Worm (Caenorhabditis elegans) whole organism, late embryonic: Measurements from ENCODE around the gene Y43F8B.2.
A peak's percentile ranks its signal among the peaks of the same experiment; 100 is the strongest.

Experiments
- F13H6.1 ChIP-seq: sonication (generic microtip); optimal IDR thresholded peaks from 2 replicates; lab custom pipeline; 2016; ENCODE audit warnings: missing genetic modification characterization, missing compliant biosample characterization
- T23F11.4 ChIP-seq: fragments of 200-800 bp; sonication (Bioruptor generic); optimal IDR thresholded peaks from 2 replicates; lab custom pipeline; 2018; ENCODE audit warnings: mild to moderate bottlenecking, missing genetic modification characterization, missing compliant biosample characterization
- ahr-1 ChIP-seq: sonication (generic microtip); optimal IDR thresholded peaks from 2 replicates; lab custom pipeline; 2016; ENCODE audit warnings: missing genetic modification characterization, missing compliant biosample characterization
- ceh-19 ChIP-seq: fragments of 200-800 bp; sonication (Bioruptor generic); optimal IDR thresholded peaks from 2 replicates; lab custom pipeline; 2018; ENCODE audit warnings: mild to moderate bottlenecking, missing genetic modification characterization, missing compliant biosample characterization
- ceh-2 ChIP-seq: sonication (generic microtip); optimal IDR thresholded peaks from 2 replicates; lab custom pipeline; 2016; ENCODE audit warnings: missing genotype, missing genetic modification characterization, missing compliant biosample characterization
- ceh-24 ChIP-seq: sonication (generic microtip); optimal IDR thresholded peaks from 2 replicates; lab custom pipeline; 2016; ENCODE audit warnings: mild to moderate bottlenecking, missing genetic modification characterization, missing compliant biosample characterization
- ceh-30 ChIP-seq: fragments of 150-350 bp; optimal IDR thresholded peaks from 2 replicates; lab custom pipeline; 2014; ENCODE audit warnings: missing biosample characterization, missing genetic modification characterization
- ceh-31 ChIP-seq: sonication (generic microtip); optimal IDR thresholded peaks from 2 replicates; lab custom pipeline; 2016; ENCODE audit warnings: missing genetic modification characterization, missing compliant biosample characterization
- ceh-34 ChIP-seq: sonication (generic microtip); optimal IDR thresholded peaks from 2 replicates; lab custom pipeline; 2016; ENCODE audit warnings: mild to moderate bottlenecking, missing genetic modification characterization, missing compliant biosample characterization
- ceh-48 ChIP-seq: sonication (generic microtip); optimal IDR thresholded peaks from 2 replicates; lab custom pipeline; 2016; ENCODE audit warnings: missing genetic modification characterization, inconsistent platforms, missing compliant biosample characterization
- dmd-4 ChIP-seq: sonication (generic microtip); optimal IDR thresholded peaks from 2 replicates; lab custom pipeline; 2016; ENCODE audit warnings: borderline replicate concordance, missing genetic modification characterization, missing compliant biosample characterization
- elt-2 ChIP-seq: sonication (generic microtip); optimal IDR thresholded peaks from 2 replicates; lab custom pipeline; 2016; ENCODE audit warnings: missing genetic modification reagents, missing genetic modification characterization, missing compliant biosample characterization
- elt-4 ChIP-seq: sonication (generic microtip); optimal IDR thresholded peaks from 2 replicates; lab custom pipeline; 2016; ENCODE audit warnings: missing genetic modification characterization, missing compliant biosample characterization
- ets-4 ChIP-seq: sonication (generic microtip); optimal IDR thresholded peaks from 2 replicates; lab custom pipeline; 2016; ENCODE audit warnings: missing genetic modification characterization, missing compliant biosample characterization
- eyg-1 ChIP-seq: sonication (generic microtip); optimal IDR thresholded peaks from 2 replicates; lab custom pipeline; 2016; ENCODE audit warnings: missing genotype, missing genetic modification characterization, missing compliant biosample characterization
- fax-1 ChIP-seq: sonication (generic microtip); optimal IDR thresholded peaks from 2 replicates; lab custom pipeline; 2016; ENCODE audit warnings: missing genotype, missing genetic modification characterization, missing compliant biosample characterization
- fkh-10 ChIP-seq: fragments of 150-350 bp; optimal IDR thresholded peaks from 2 replicates; lab custom pipeline; 2014; ENCODE audit warnings: missing biosample characterization, missing genetic modification reagents, missing genetic modification characterization
- fkh-6 ChIP-seq: sonication (generic microtip); optimal IDR thresholded peaks from 2 replicates; lab custom pipeline; 2016; ENCODE audit warnings: missing genetic modification characterization, missing compliant biosample characterization
- gmeb-2 ChIP-seq: sonication (generic microtip); optimal IDR thresholded peaks from 2 replicates; lab custom pipeline; 2016; ENCODE audit warnings: missing genetic modification characterization, inconsistent platforms, missing compliant biosample characterization
- hlh-13 ChIP-seq: fragments of 200-800 bp; sonication (Bioruptor generic); optimal IDR thresholded peaks from 2 replicates; lab custom pipeline; 2018; ENCODE audit warnings: mild to moderate bottlenecking, missing genetic modification characterization, missing compliant biosample characterization
- hlh-6 ChIP-seq: sonication (generic microtip); optimal IDR thresholded peaks from 2 replicates; lab custom pipeline; 2016; ENCODE audit warnings: missing genotype, missing genetic modification characterization, missing compliant biosample characterization
- hlh-8 ChIP-seq: sonication (generic microtip); optimal IDR thresholded peaks from 2 replicates; lab custom pipeline; 2016; ENCODE audit warnings: missing genotype, missing genetic modification characterization, missing compliant biosample characterization
- lim-6 ChIP-seq: sonication (generic microtip); optimal IDR thresholded peaks from 2 replicates; lab custom pipeline; 2016; ENCODE audit warnings: missing genetic modification characterization, missing compliant biosample characterization
- lin-11 ChIP-seq: fragments of 200-800 bp; sonication (Bioruptor generic); optimal IDR thresholded peaks from 2 replicates; lab custom pipeline; 2018; ENCODE audit warnings: mild to moderate bottlenecking, missing genetic modification characterization, missing compliant biosample characterization
- nfya-1 ChIP-seq: sonication (generic microtip); optimal IDR thresholded peaks from 2 replicates; lab custom pipeline; 2017; ENCODE audit warnings: missing genetic modification characterization, mild to moderate bottlenecking, missing compliant biosample characterization, antibody characterized with exemption, moderate library complexity
- nhr-232 ChIP-seq: sonication (generic microtip); optimal IDR thresholded peaks from 2 replicates; lab custom pipeline; 2016; ENCODE audit warnings: missing genetic modification characterization, missing compliant biosample characterization
- npax-4 ChIP-seq: sonication (generic microtip); optimal IDR thresholded peaks from 2 replicates; lab custom pipeline; 2016; ENCODE audit warnings: missing genetic modification characterization, missing compliant biosample characterization
- odd-2 ChIP-seq: sonication (generic microtip); optimal IDR thresholded peaks from 2 replicates; lab custom pipeline; 2017; ENCODE audit warnings: antibody characterized with exemption, mild to moderate bottlenecking, missing genetic modification characterization, missing compliant biosample characterization
- pag-3 ChIP-seq: sonication (generic microtip); optimal IDR thresholded peaks from 2 replicates; lab custom pipeline; 2016; ENCODE audit warnings: missing compliant biosample characterization, missing genetic modification characterization, borderline replicate concordance
- pat-9 ChIP-seq: fragments of 200-800 bp; sonication (Bioruptor generic); optimal IDR thresholded peaks from 2 replicates; lab custom pipeline; 2018; ENCODE audit warnings: mild to moderate bottlenecking, missing genetic modification characterization, moderate library complexity, missing compliant biosample characterization
- pax-1 ChIP-seq: fragments of 150-350 bp; optimal IDR thresholded peaks from 2 replicates; lab custom pipeline; 2014; ENCODE audit warnings: missing biosample characterization, missing genetic modification characterization
- pha-2 ChIP-seq: sonication (generic microtip); optimal IDR thresholded peaks from 2 replicates; lab custom pipeline; 2017; ENCODE audit warnings: mild to moderate bottlenecking, missing genetic modification characterization, missing compliant biosample characterization
- pros-1 ChIP-seq: fragments of 150-350 bp; optimal IDR thresholded peaks from 2 replicates; lab custom pipeline; 2014; ENCODE audit warnings: missing biosample characterization, missing genetic modification reagents, missing genetic modification characterization
- rnt-1 ChIP-seq: sonication (generic microtip); optimal IDR thresholded peaks from 2 replicates; lab custom pipeline; 2016; ENCODE audit warnings: missing genetic modification characterization, missing compliant biosample characterization
- sox-4 ChIP-seq: sonication (generic microtip); optimal IDR thresholded peaks from 2 replicates; lab custom pipeline; 2017; ENCODE audit warnings: mild to moderate bottlenecking, missing genetic modification characterization, inconsistent platforms, missing compliant biosample characterization
- syd-9 ChIP-seq: sonication (generic microtip); optimal IDR thresholded peaks from 2 replicates; lab custom pipeline; 2016; ENCODE audit warnings: mild to moderate bottlenecking, missing genetic modification characterization, moderate library complexity, missing compliant biosample characterization
- tbx-2 ChIP-seq: sonication (generic microtip); optimal IDR thresholded peaks from 2 replicates; lab custom pipeline; 2016; ENCODE audit warnings: missing genetic modification characterization, missing compliant biosample characterization
- unc-3 ChIP-seq, 2 experiments: fragments of 200-800 bp in 1 of 2; sonication (Bioruptor generic) in 1 of 2; sonication (generic microtip) in 1 of 2; conservative IDR thresholded peaks in 1 of 2; optimal IDR thresholded peaks in 1 of 2; 2 replicates each; pipeline versions ENCODE4 v1.3.6 to Lab custom; 2016 to 2022; ENCODE audit warnings: missing compliant biosample characterization in 2 of 2, missing genetic modification characterization in 2 of 2, missing genetic modification reagents in 1 of 2
- unc-55 ChIP-seq: sonication (generic microtip); optimal IDR thresholded peaks from 2 replicates; lab custom pipeline; 2017; ENCODE audit warnings: missing biosample characterization, missing genetic modification reagents, missing genetic modification characterization
- unc-86 ChIP-seq: sonication (generic microtip); optimal IDR thresholded peaks from 2 replicates; lab custom pipeline; 2016; ENCODE audit warnings: missing genetic modification characterization, missing compliant biosample characterization
- zip-5 ChIP-seq: sonication (generic microtip); optimal IDR thresholded peaks from 2 replicates; lab custom pipeline; 2016; ENCODE audit warnings: missing genetic modification characterization, missing compliant biosample characterization

The Y43F8B.2 gene

ce11 chrV:19522551-19523137, 10.3 kb downstream of the Y43F8B.2 start (continued):
- TF ChIP-seq ceh-19 (GFP tag; lab: Kevin White, UChicago) (peak; percentile 75), hlh-8 (peak; percentile 4), ceh-24 (tag; lab: Kevin White, UChicago) (peak; percentile 12), elt-2 (tag; lab: Kevin White, UChicago) (peak; percentile 84), ahr-1 (no peak), sox-4 (tag; lab: Kevin White, UChicago) (peak; percentile 21), pag-3 (tag; lab: Kevin White, UChicago) (peak; percentile 11), hlh-13 (peak; percentile 43), dmd-4 (peak; percentile 37), nhr-232 (tag; lab: Kevin White, UChicago) (no peak), ceh-31 (tag; lab: Kevin White, UChicago) (peak; percentile 81), zip-5 (tag; lab: Kevin White, UChicago) (no peak), ets-4 (tag; lab: Kevin White, UChicago) (no peak), pha-2 (tag; lab: Kevin White, UChicago) (peak; percentile 90), pax-1 (tag; lab: Kevin White, UChicago) (peak; percentile 70), ceh-30 (peak; percentile 52), F13H6.1 (tag; lab: Kevin White, UChicago) (no peak), npax-4 (tag; lab: Kevin White, UChicago) (no peak), gmeb-2 (tag; lab: Kevin White, UChicago) (peak; percentile 29), unc-86 (tag; lab: Kevin White, UChicago) (no peak), ceh-34 (peak; percentile 89), ceh-2 (tag; lab: Kevin White, UChicago) (peak; percentile 43), lin-11 (tag; lab: Kevin White, UChicago) (peak; percentile 18), fkh-6 (tag; lab: Kevin White, UChicago) (no peak), tbx-2 (tag; lab: Kevin White, UChicago) (peak; percentile 76), odd-2 (no peak), fkh-10 (GFP tag; lab: Kevin White, UChicago) (no peak), pros-1 (tag; lab: Kevin White, UChicago) (peak; percentile 91), hlh-6 (tag; lab: Kevin White, UChicago) (no peak), syd-9 (tag; lab: Kevin White, UChicago) (peak; percentile 42), ceh-48 (tag; lab: Kevin White, UChicago) (no peak), elt-4 (no peak), eyg-1 (no peak), pat-9 (tag; lab: Kevin White, UChicago) (peak; percentile 48), unc-55 (GFP tag; lab: Kevin White, UChicago) (peak; percentile 100), fax-1 (tag; lab: Kevin White, UChicago) (no peak), T23F11.4 (GFP tag; lab: Kevin White, UChicago) (peak; percentile 70), unc-3 (GFP tag; conservative IDR thresholded peaks at IDR 0.05; lab: Robert Waterston, UW) (0 out of 2 replicates have a peak, but pooled peaks have one; percentile 47), unc-3 (tag; optimal IDR thresholded peaks at IDR 0.05; lab: Kevin White, UChicago) (peak; percentile 62), nfya-1 (tag; lab: Kevin White, UChicago) (peak; percentile 92), rnt-1 (tag; lab: Kevin White, UChicago) (peak; percentile 76), lim-6 (tag; lab: Kevin White, UChicago) (no peak)
- TF ChIP-seq, all 69 proteins: peak for 42
